Fruit fly (Drosophila melanogaster): ENCODE measurements around the gene CG5078.

Gene CG5078

dm6 chr3L:20493417-20494261, 12.2 kb upstream of the CG5078 start (continued):
- TF ChIP-seq CkIIα-i1 (GFP tag; IDR thresholded peaks at IDR 0.05) (no peak), CG17802 (tag; optimal IDR thresholded peaks at IDR 0.05) (no peak), tap (tag; optimal IDR thresholded peaks at IDR 0.05) (peak; percentile 72), az2 (GFP tag; optimal IDR thresholded peaks at IDR 0.05) (peak; percentile 50), CG1233 (GFP tag; optimal IDR thresholded peaks at IDR 0.05) (peak; percentile 37), tna (GFP tag; IDR thresholded peaks at IDR 0.05; ENCODE audit: partially characterized antibody) (no peak), CG30403 (GFP tag; optimal IDR thresholded peaks at IDR 0.05) (peak; percentile 84), HHEX (GFP tag; optimal IDR thresholded peaks at IDR 0.05) (peak; percentile 72), Stat92E (GFP tag; optimal IDR thresholded peaks at IDR 0.05) (no peak), CG1602 (GFP tag; optimal IDR thresholded peaks at IDR 0.05) (peak; percentile 13), Lim3 (GFP tag; IDR thresholded peaks at IDR 0.05) (no peak; the same call in 1 of the 2 replicates), CG33557 (GFP tag; optimal IDR thresholded peaks at IDR 0.05) (peak; percentile 30), croc (GFP tag; conservative IDR thresholded peaks at IDR 0.05) (no peak), CG7987 (GFP tag; optimal IDR thresholded peaks at IDR 0.05) (no peak), CG4360 (GFP tag; IDR thresholded peaks at IDR 0.05) (peak; percentile 67), Meics (GFP tag; optimal IDR thresholded peaks at IDR 0.05) (peak; percentile 80), CG33213 (GFP tag; optimal IDR thresholded peaks at IDR 0.05) (peak; percentile 4), cato (GFP tag; optimal IDR thresholded peaks at IDR 0.05; ENCODE audit: borderline replicate concordance) (peak; percentile 11), CG3163 (GFP tag; optimal IDR thresholded peaks at IDR 0.05) (peak; percentile 50), trem (tag; optimal IDR thresholded peaks at IDR 0.05) (peak; percentile 9), Oli (tag; optimal IDR thresholded peaks at IDR 0.05) (peak; percentile 78), CG14441 (GFP tag; IDR thresholded peaks at IDR 0.05) (peak; percentile 78), unc-4 (GFP tag; IDR thresholded peaks at IDR 0.05; ENCODE audit: partially characterized antibody) (no peak), CG31388 (GFP tag; optimal IDR thresholded peaks at IDR 0.05) (peak; percentile 24), CG4854 (GFP tag; optimal IDR thresholded peaks at IDR 0.05) (peak; percentile 6), BtbVII (GFP tag; optimal IDR thresholded peaks at IDR 0.05) (peak; percentile 48), CG3995 (GFP tag; optimal IDR thresholded peaks at IDR 0.05) (peak; percentile 38), her (GFP tag; optimal IDR thresholded peaks at IDR 0.05) (peak; percentile 32), Usf (GFP tag; optimal IDR thresholded peaks at IDR 0.05) (peak; percentile 42), Max (GFP tag; optimal IDR thresholded peaks at IDR 0.05) (peak; percentile 12), Hmr (GFP tag; optimal IDR thresholded peaks at IDR 0.05) (peak; percentile 85), CG18619 (GFP tag; optimal IDR thresholded peaks at IDR 0.05) (peak; percentile 54), prd (optimal IDR thresholded peaks at IDR 0.05) (no peak), prd (GFP tag; IDR thresholded peaks at IDR 0.05) (peak; percentile 82), D19B (GFP tag; optimal IDR thresholded peaks at IDR 0.05) (peak; percentile 23), CG18764 (GFP tag; optimal IDR thresholded peaks at IDR 0.05) (peak; percentile 2), CG15696 (tag; optimal IDR thresholded peaks at IDR 0.05) (peak; percentile 35), ci (GFP tag; IDR thresholded peaks at IDR 0.05) (peak; percentile 69), tio (GFP tag; optimal IDR thresholded peaks at IDR 0.05) (peak; percentile 53), ATbp (GFP tag; optimal IDR thresholded peaks at IDR 0.05) (peak; percentile 55), Dp (GFP tag; optimal IDR thresholded peaks at IDR 0.05) (no peak), CG3281 (GFP tag; optimal IDR thresholded peaks at IDR 0.05) (peak; percentile 81), bsh (GFP tag; optimal IDR thresholded peaks at IDR 0.05) (peak; percentile 32 to 57), CG18011 (GFP tag; optimal IDR thresholded peaks at IDR 0.05) (peak; percentile 10), hb (GFP tag; IDR thresholded peaks at IDR 0.05; ENCODE audit: partially characterized antibody) (no peak), Fer3 (tag; optimal IDR thresholded peaks at IDR 0.05) (peak; percentile 78), Antp (GFP tag; optimal IDR thresholded peaks at IDR 0.05) (no peak), CG11456 (GFP tag; IDR thresholded peaks at IDR 0.05) (peak; percentile 71; the same call in 2 of the 3 replicates)
